Worm (Caenorhabditis elegans) whole organism, L4/young adult: ENCODE measurements around the gene F15A4.5.
"Not testable (repeated sequence)": the region's sequence is repeated elsewhere in the genome, so short reads cannot be mapped to it uniquely, and the experiment has no call there.

Experiments used
- W03F9.2 ChIP-seq: fragments of 150-350 bp; optimal IDR thresholded peaks from 2 replicates; lab custom pipeline; 2014; ENCODE audit warnings: missing biosample characterization, missing genetic modification characterization
- dao-5 ChIP-seq: sonication (generic microtip); optimal IDR thresholded peaks from 2 replicates; lab custom pipeline; 2016; ENCODE audit warnings: missing genotype, missing genetic modification characterization, moderate library complexity, missing compliant biosample characterization
- him-1 ChIP-seq: sonication (generic microtip); optimal IDR thresholded peaks from 2 replicates; lab custom pipeline; 2016; ENCODE audit warnings: missing genotype, missing genetic modification reagents, missing genetic modification characterization, missing compliant biosample characterization

F15A4.5 gene

ce11 chrII:12460602-12461453 is 10.2 kb downstream of the F15A4.5 start, which contains the start of gene tag-280:
Gene tag-280, plus strand, starts transcription at chrII:12460652.
- TF ChIP-seq W03F9.2 (tag; lab: Kevin White, UChicago) (no peak), him-1 (tag; lab: Kevin White, UChicago) (no peak), dao-5 (tag; lab: Kevin White, UChicago) (no peak)

ce11 chrII:12459422-12459821 is 11.6 kb downstream of the F15A4.5 start, which contains the start of gene tag-281:
Gene tag-281, plus strand, starts transcription at chrII:12459761.
- TF ChIP-seq dao-5 (tag; lab: Kevin White, UChicago) (no peak), W03F9.2 (tag; lab: Kevin White, UChicago) (peak; percentile 72), him-1 (tag; lab: Kevin White, UChicago) (no peak)

ce11 chrII:12457275-12457674 is 13.8 kb downstream of the F15A4.5 start, which contains the start of gene sre-38:
Gene sre-38, plus strand, starts transcription at chrII:12457575.
- TF ChIP-seq dao-5 (tag; lab: Kevin White, UChicago) (no peak), W03F9.2 (tag; lab: Kevin White, UChicago) (no peak), him-1 (tag; lab: Kevin White, UChicago) (no peak)

ce11 chrII:12456633-12457032 is 14.4 kb downstream of the F15A4.5 start, which contains the start of gene sre-32:
Gene sre-32, minus strand, starts transcription at chrII:12456733.
- TF ChIP-seq W03F9.2 (tag; lab: Kevin White, UChicago) (no peak), him-1 (tag; lab: Kevin White, UChicago) (no peak), dao-5 (tag; lab: Kevin White, UChicago) (no peak)

ce11 chrII:12452754-12453352 is 18.2 kb downstream of the F15A4.5 start, which contains the start of the genes sre-35 and sre-33:
Gene sre-35, minus strand, starts transcription at chrII:12452854.
Gene sre-33, plus strand, starts transcription at chrII:12453302.
- no peak for TF ChIP-seq dao-5 (tag; lab: Kevin White, UChicago)
- no peak for TF ChIP-seq him-1 (tag; lab: Kevin White, UChicago)
- no peak for TF ChIP-seq W03F9.2 (tag; lab: Kevin White, UChicago)

- TF ChIP-seq him-1 (tag; lab: Kevin White, UChicago) = no peak
- no peak for TF ChIP-seq dao-5 (tag; lab: Kevin White, UChicago)
- TF ChIP-seq W03F9.2 (tag; lab: Kevin White, UChicago) = no peak
Measured at ce11 chrII:12449849-12450248, 21.2 kb downstream of the F15A4.5 start, which contains the start of gene sre-34. Gene sre-34, plus strand, starts transcription at chrII:12450149.

- TF ChIP-seq W03F9.2 (tag; lab: Kevin White, UChicago) = no peak
- no peak for TF ChIP-seq him-1 (tag; lab: Kevin White, UChicago)
- TF ChIP-seq dao-5 (tag; lab: Kevin White, UChicago) = no peak
Measured at ce11 chrII:12448241-12448640, 22.8 kb downstream of the F15A4.5 start, which contains the start of gene srh-27. Gene srh-27, plus strand, starts transcription at chrII:12448541.

ce11 chrII:12444679-12445376 is 26.2 kb downstream of the F15A4.5 start, which contains the start of the genes W05H5.1 and pitr-6:
Gene W05H5.1, minus strand, starts transcription at chrII:12444779.
Gene pitr-6, plus strand, starts transcription at chrII:12445326.
- TF ChIP-seq him-1 (tag; lab: Kevin White, UChicago) = no peak
- no peak for TF ChIP-seq dao-5 (tag; lab: Kevin White, UChicago)
- TF ChIP-seq W03F9.2 (tag; lab: Kevin White, UChicago) = no peak

ce11 chrII:12441164-12441563 is 29.9 kb downstream of the F15A4.5 start, which contains the start of gene Y57A10C.10:
Gene Y57A10C.10, minus strand, starts transcription at chrII:12441264.
- not testable (repeated sequence) for TF ChIP-seq him-1, W03F9.2, dao-5 (tag; lab: Kevin White, UChicago)

ce11 chrII:12438441-12438840 is 32.6 kb downstream of the F15A4.5 start, which contains the start of gene Y57A10C.9:
Gene Y57A10C.9, minus strand, starts transcription at chrII:12438541.
- TF ChIP-seq him-1 (tag; lab: Kevin White, UChicago) (no peak), W03F9.2 (tag; lab: Kevin White, UChicago) (no peak), dao-5 (tag; lab: Kevin White, UChicago) (no peak)

ce11 chrII:12436717-12437116 is 34.3 kb downstream of the F15A4.5 start:
- TF ChIP-seq him-1 (tag; lab: Kevin White, UChicago) (no peak), dao-5 (tag; lab: Kevin White, UChicago) (no peak), W03F9.2 (tag; lab: Kevin White, UChicago) (no peak)
